Worm (Caenorhabditis elegans) whole organism, L2 larva: ENCODE results near the gene C27D6.12.

Source experiments
- R02D3.7 ChIP-seq: fragments of 150-350 bp; optimal IDR thresholded peaks from 2 replicates; lab custom pipeline; 2014; ENCODE audit warnings: missing biosample characterization, missing genetic modification characterization
- blmp-1 ChIP-seq: sonication (generic microtip); optimal IDR thresholded peaks from 2 replicates; lab custom pipeline; 2017; ENCODE audit warnings: missing genetic modification characterization, mild to moderate bottlenecking, missing compliant biosample characterization, antibody characterized with exemption, moderate library complexity; ENCODE audit not compliant: insufficient read depth
- fos-1 ChIP-seq: fragments of 150-350 bp; optimal IDR thresholded peaks from 2 replicates; lab custom pipeline; 2014; ENCODE audit warnings: missing biosample characterization, missing genetic modification characterization
- lin-11 ChIP-seq: fragments of 150-350 bp; sonication (generic microtip); optimal IDR thresholded peaks from 2 replicates; lab custom pipeline; 2014; ENCODE audit warnings: missing biosample characterization, missing genetic modification characterization, inconsistent platforms, mixed read lengths
- lin-39 ChIP-seq: fragments of 150-350 bp; optimal IDR thresholded peaks from 2 replicates; lab custom pipeline; 2014; ENCODE audit warnings: missing biosample characterization, missing genetic modification reagents, missing genetic modification characterization
- nhr-10 ChIP-seq: sonication (generic microtip); optimal IDR thresholded peaks from 2 replicates; lab custom pipeline; 2017; ENCODE audit warnings: missing biosample characterization, missing genetic modification characterization
- nhr-11 ChIP-seq: fragments of 150-350 bp; optimal IDR thresholded peaks from 2 replicates; lab custom pipeline; 2014; ENCODE audit warnings: missing biosample characterization, missing genetic modification characterization
- nhr-129 ChIP-seq: fragments of 150-350 bp; optimal IDR thresholded peaks from 2 replicates; lab custom pipeline; 2014; ENCODE audit warnings: missing biosample characterization, missing genetic modification characterization
- nhr-21 ChIP-seq: fragments of 150-350 bp; optimal IDR thresholded peaks from 2 replicates; lab custom pipeline; 2014; ENCODE audit warnings: missing biosample characterization, missing genetic modification characterization
- skn-1 ChIP-seq: sonication (generic microtip); optimal IDR thresholded peaks from 2 replicates; lab custom pipeline; 2017; ENCODE audit warnings: missing biosample characterization, missing genetic modification characterization
- unc-62 ChIP-seq: fragments of 150-350 bp; optimal IDR thresholded peaks from 2 replicates; lab custom pipeline; 2014; ENCODE audit warnings: missing biosample characterization, missing genetic modification reagents, missing genetic modification characterization

ce11 chrII:5225284-5225683 is 47.5 kb upstream of the C27D6.12 start, which contains the start of gene dsh-1:
- TF ChIP-seq nhr-21 (tag; lab: Kevin White, UChicago) (no peak), skn-1 (tag; lab: Kevin White, UChicago) (no peak), lin-11 (tag; lab: Kevin White, UChicago) (no peak), nhr-10 (tag; lab: Kevin White, UChicago) (no peak), R02D3.7 (tag; lab: Kevin White, UChicago) (no peak), nhr-11 (tag; lab: Kevin White, UChicago) (no peak), unc-62 (no peak), fos-1 (tag; lab: Kevin White, UChicago) (no peak), lin-39 (no peak), blmp-1 (tag; lab: Kevin White, UChicago) (no peak), nhr-129 (tag; lab: Kevin White, UChicago) (no peak)
